Worm (Caenorhabditis elegans) whole organism, young adult: ENCODE results near the gene K10B3.1.

ENCODE experiments used
- F22D6.2 ChIP-seq: sonication (generic microtip); optimal IDR thresholded peaks from 2 replicates; lab custom pipeline; 2016; ENCODE audit warnings: mild to moderate bottlenecking, missing genetic modification characterization, missing compliant biosample characterization
- F39B2.1 ChIP-seq: fragments of 200-800 bp; sonication (Bioruptor generic); IDR thresholded peaks from 2 replicates; pipeline ENCODE4 v1.3.6; 2022; ENCODE audit warnings: missing genetic modification reagents, missing genetic modification characterization, missing compliant biosample characterization
- dox-1 ChIP-seq: fragments of 200-800 bp; sonication (Bioruptor generic); IDR thresholded peaks from 2 replicates; pipeline ENCODE4 v1.3.6; 2022; ENCODE audit warnings: missing genetic modification reagents, missing genetic modification characterization, missing compliant biosample characterization
- let-526 ChIP-seq: fragments of 200-800 bp; sonication (Bioruptor generic); IDR thresholded peaks from 2 replicates; pipeline ENCODE4 v1.3.6; 2022; ENCODE audit warnings: missing genetic modification reagents, missing genetic modification characterization, missing compliant biosample characterization
- lin-26 ChIP-seq: fragments of 200-800 bp; sonication (Bioruptor generic); IDR thresholded peaks from 2 replicates; pipeline ENCODE4 v1.3.6; 2022; ENCODE audit warnings: missing genetic modification reagents, missing genetic modification characterization, missing compliant biosample characterization
- nfya-1 ChIP-seq: sonication (generic microtip); optimal IDR thresholded peaks from 2 replicates; lab custom pipeline; 2017; ENCODE audit warnings: antibody characterized with exemption, missing compliant biosample characterization, missing genetic modification characterization, borderline replicate concordance; ENCODE audit not compliant: insufficient read depth
- nhr-80 ChIP-seq: sonication (generic microtip); optimal IDR thresholded peaks from 2 replicates; lab custom pipeline; 2016; ENCODE audit warnings: missing genetic modification characterization, missing compliant biosample characterization
- zfh-2 ChIP-seq: fragments of 200-800 bp; sonication (Bioruptor generic); conservative IDR thresholded peaks from 2 replicates; pipeline ENCODE4 v1.3.6; 2022; ENCODE audit warnings: missing genetic modification reagents, missing genetic modification characterization, missing compliant biosample characterization
- ztf-3 ChIP-seq: fragments of 200-800 bp; sonication (Bioruptor generic); optimal IDR thresholded peaks from 2 replicates; lab custom pipeline; 2018; ENCODE audit warnings: mild to moderate bottlenecking, missing genetic modification characterization, missing compliant biosample characterization

Gene K10B3.1

DNA sequence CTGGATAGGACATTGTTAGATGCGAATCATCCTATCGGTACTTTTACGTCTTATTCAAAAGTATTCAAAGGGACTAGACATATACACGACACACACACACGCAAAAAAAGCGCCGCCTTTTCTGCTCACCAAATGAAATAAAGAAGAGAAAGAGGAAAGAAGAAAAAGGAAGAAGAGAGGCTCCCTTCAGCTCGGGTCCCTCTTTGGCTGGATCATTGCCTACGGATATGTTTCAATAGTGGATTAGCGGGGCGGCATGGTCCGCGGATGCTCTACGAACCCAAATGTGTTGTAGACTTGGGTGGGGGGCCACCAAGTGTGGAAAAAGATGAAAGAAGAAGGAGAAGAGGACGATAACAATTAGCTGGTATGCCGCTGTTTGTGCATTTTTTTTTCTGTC is 46.1 kb downstream of the K10B3.1 start:
- peak; percentile 61 for TF ChIP-seq zfh-2 (GFP tag; lab: Robert Waterston, UW)
- TF ChIP-seq nfya-1 (tag; lab: Kevin White, UChicago): no peak
- no peak for TF ChIP-seq ztf-3 (GFP tag; lab: Kevin White, UChicago)
- no peak for TF ChIP-seq F22D6.2 (tag; lab: Kevin White, UChicago)
- TF ChIP-seq lin-26 (GFP tag; lab: Robert Waterston, UW): no peak

DNA sequence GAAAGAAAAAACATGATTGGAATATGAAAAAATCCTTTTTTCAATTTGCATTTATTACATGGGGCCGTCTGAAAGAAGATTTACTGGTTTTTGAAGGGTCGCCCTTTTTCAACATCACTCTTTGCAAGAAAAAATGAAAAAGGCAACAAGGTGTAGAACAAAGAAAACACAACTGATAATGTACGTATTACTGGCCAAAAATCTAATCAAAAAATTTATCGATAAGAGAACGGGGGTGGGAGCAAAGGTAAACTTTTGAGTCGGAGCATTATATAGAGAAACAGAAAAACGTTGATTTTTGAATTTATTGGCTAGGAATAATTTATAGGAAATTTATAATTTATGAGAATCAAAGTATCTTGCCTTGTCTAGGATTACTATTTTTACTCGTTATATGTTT is 46.6 kb downstream of the K10B3.1 start:
- no peak for TF ChIP-seq lin-26 (GFP tag; lab: Robert Waterston, UW)
- TF ChIP-seq nhr-80: peak; percentile 57

DNA sequence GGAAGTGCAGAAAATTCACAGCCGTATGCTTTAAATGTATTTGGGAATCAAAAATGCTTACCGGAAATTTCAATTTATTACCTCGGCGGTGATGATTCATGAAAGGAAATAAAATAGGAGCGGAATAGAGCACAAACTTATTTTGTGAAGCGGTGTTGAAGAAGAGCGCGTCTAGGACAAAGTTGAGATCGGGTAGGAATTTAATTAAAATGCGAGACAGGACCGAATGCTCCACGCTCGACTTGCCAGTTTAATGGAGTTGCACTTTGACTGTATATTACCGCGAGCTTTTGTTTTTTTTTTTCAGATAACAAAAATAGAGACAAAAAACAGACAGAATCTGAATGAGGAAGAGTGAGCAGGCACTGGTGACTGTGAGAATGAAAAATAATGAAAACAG is 49.4 kb downstream of the K10B3.1 start:
- TF ChIP-seq ztf-3 (GFP tag; lab: Kevin White, UChicago) (no peak), let-526 (GFP tag; lab: Robert Waterston, UW) (no peak), F39B2.1 (GFP tag; lab: Robert Waterston, UW) (no peak), dox-1 (GFP tag; lab: Robert Waterston, UW) (no peak)
